Worm (Caenorhabditis elegans): ENCODE data around the gene mlc-2.

DNA sequence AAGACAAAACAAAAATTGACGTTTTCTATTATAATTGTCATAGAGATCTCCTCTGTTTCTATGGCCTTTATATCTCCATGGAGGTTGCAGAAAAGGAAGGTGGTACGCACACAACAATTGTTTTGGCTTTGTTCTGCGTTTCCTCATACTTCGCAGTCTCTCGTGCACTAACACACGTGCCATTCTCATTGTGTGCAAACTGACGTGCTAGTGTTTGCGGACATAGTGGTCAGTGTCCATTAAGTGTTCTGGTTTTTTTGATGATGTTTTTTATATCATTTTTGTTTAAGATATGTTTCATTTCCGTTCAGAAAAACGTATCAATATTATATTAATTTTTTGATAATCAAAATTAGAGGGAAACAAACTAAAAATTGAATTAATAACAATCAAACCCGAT is 5.0 kb downstream of the mlc-2 start, which contains the start of gene C36E6.2:
- no peak for TF ChIP-seq dao-5 (tag; optimal IDR thresholded peaks at IDR 0.05)
- TF ChIP-seq W03F9.2 (tag; optimal IDR thresholded peaks at IDR 0.05): peak; percentile 57
- no peak for TF ChIP-seq him-1 (tag; optimal IDR thresholded peaks at IDR 0.05)
